Worm (Caenorhabditis elegans) whole organism, L3 larva: ENCODE data around the gene F52C9.3.

ENCODE experiments used
- egl-27 ChIP-seq: sonication (generic microtip); optimal IDR thresholded peaks from 4 replicates; lab custom pipeline; 2017; ENCODE audit warnings: missing biosample characterization, missing genetic modification reagents, missing genetic modification characterization
- fos-1 ChIP-seq: fragments of 150-350 bp; optimal IDR thresholded peaks from 2 replicates; lab custom pipeline; 2014; ENCODE audit warnings: missing biosample characterization, missing genetic modification characterization
- lin-39 ChIP-seq: fragments of 150-350 bp; optimal IDR thresholded peaks from 2 replicates; lab custom pipeline; 2018; ENCODE audit warnings: missing biosample characterization, missing genetic modification reagents, missing genetic modification characterization
- nhr-237 ChIP-seq: fragments of 150-350 bp; optimal IDR thresholded peaks from 2 replicates; lab custom pipeline; 2014; ENCODE audit warnings: missing biosample characterization, missing genetic modification characterization
- nhr-28 ChIP-seq: fragments of 150-350 bp; optimal IDR thresholded peaks from 2 replicates; lab custom pipeline; 2014; ENCODE audit warnings: missing biosample characterization, missing genetic modification characterization
- nhr-77 ChIP-seq: fragments of 150-350 bp; optimal IDR thresholded peaks from 2 replicates; lab custom pipeline; 2014; ENCODE audit warnings: missing biosample characterization, missing genetic modification characterization
- pha-4 ChIP-seq: fragments of 150-350 bp; optimal IDR thresholded peaks from 2 replicates; lab custom pipeline; 2014; ENCODE audit warnings: missing biosample characterization, missing genetic modification reagents, missing genetic modification characterization
- sea-2 ChIP-seq: fragments of 150-350 bp; sonication (generic microtip); optimal IDR thresholded peaks from 4 replicates; lab custom pipeline; 2014; ENCODE audit warnings: missing biosample characterization, missing genetic modification reagents, missing genetic modification characterization
- skn-1 ChIP-seq: fragments of 150-350 bp; optimal IDR thresholded peaks from 2 replicates; lab custom pipeline; 2014; ENCODE audit warnings: missing biosample characterization, missing genetic modification characterization
- snpc-4 ChIP-seq: fragments of 150-350 bp; optimal IDR thresholded peaks from 2 replicates; lab custom pipeline; 2014; ENCODE audit warnings: missing biosample characterization, missing genetic modification characterization
- tbx-2 ChIP-seq: sonication (generic microtip); optimal IDR thresholded peaks from 2 replicates; lab custom pipeline; 2016; ENCODE audit warnings: mild to moderate bottlenecking, missing genetic modification characterization, missing compliant biosample characterization
- unc-62 ChIP-seq: fragments of 150-350 bp; sonication (generic microtip); optimal IDR thresholded peaks from 4 replicates; lab custom pipeline; 2014; ENCODE audit warnings: missing biosample characterization, missing genetic modification reagents, missing genetic modification characterization

DNA sequence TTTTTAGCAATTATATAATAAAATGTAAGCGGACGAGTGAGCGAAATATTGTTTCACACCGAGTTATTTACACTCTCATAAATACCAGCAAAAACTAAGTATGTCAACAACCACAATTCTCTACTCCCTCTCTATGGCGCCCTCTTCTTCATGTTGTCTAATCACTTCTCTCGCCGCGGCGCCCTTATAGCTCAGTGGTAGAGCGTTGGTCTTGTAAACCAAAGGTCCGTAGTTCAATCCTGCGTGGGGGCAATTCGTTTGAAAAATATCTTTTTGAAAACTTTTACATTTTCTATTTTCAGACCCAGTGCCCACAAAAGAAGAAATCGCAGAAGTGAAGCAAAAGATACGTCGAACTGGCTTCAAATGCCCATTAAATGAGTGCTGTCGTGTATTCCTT lies 16.0 kb upstream of the F52C9.3 start:
- TF ChIP-seq pha-4 (tag; lab: Kevin White, UChicago) (peak; percentile 88), unc-62 (GFP tag; lab: Kevin White, UChicago) (no peak), lin-39 (no peak), egl-27 (tag; lab: Kevin White, UChicago) (peak; percentile 21), tbx-2 (tag; lab: Kevin White, UChicago) (peak; percentile 60), nhr-77 (tag; lab: Kevin White, UChicago) (no peak), fos-1 (tag; lab: Kevin White, UChicago) (no peak), snpc-4 (tag; lab: Kevin White, UChicago) (no peak), skn-1 (peak; percentile 23), sea-2 (no peak), nhr-237 (tag; lab: Kevin White, UChicago) (no peak), nhr-28 (tag; lab: Kevin White, UChicago) (no peak)
